Fruit fly (Drosophila melanogaster): ENCODE data around the gene Rad9.

dm6 chr3L:18822049-18822448 lies 50.3 kb downstream of the Rad9 start:
- TF ChIP-seq tj (GFP tag; optimal IDR thresholded peaks at IDR 0.05) (no peak), CG11617 (GFP tag; optimal IDR thresholded peaks at IDR 0.05) (no peak), cnc (optimal IDR thresholded peaks at IDR 0.05) (no peak), CG5204 (GFP tag; optimal IDR thresholded peaks at IDR 0.05) (no peak), Crg-1 (GFP tag; optimal IDR thresholded peaks at IDR 0.05) (no peak), ovo (GFP tag; optimal IDR thresholded peaks at IDR 0.05) (no peak), Mnt (GFP tag; optimal IDR thresholded peaks at IDR 0.05) (no peak), CG1620 (GFP tag; optimal IDR thresholded peaks at IDR 0.05) (no peak), kay (GFP tag; ENCODE audit: borderline replicate concordance) (peak; percentile 91)

Data from whole organism, adult.